Worm (Caenorhabditis elegans) whole organism, midembryonic: ENCODE results near the gene T03F7.5.

Source experiments
- T22C8.4 ChIP-seq: fragments of 200-800 bp; sonication (Bioruptor generic); IDR thresholded peaks from 2 replicates; pipeline ENCODE4 v1.3.6; 2022; ENCODE audit warnings: missing genetic modification characterization, missing compliant biosample characterization
- flt-1 ChIP-seq: fragments of 200-800 bp; sonication (Bioruptor generic); IDR thresholded peaks from 2 replicates; pipeline ENCODE4 v1.3.6; 2022; ENCODE audit warnings: missing genetic modification characterization, missing compliant biosample characterization
- med-1 ChIP-seq: sonication (generic microtip); optimal IDR thresholded peaks from 2 replicates; lab custom pipeline; 2017; ENCODE audit warnings: missing genetic modification characterization, mild to moderate bottlenecking, missing compliant biosample characterization, antibody characterized with exemption, missing genetic modification reagents; ENCODE audit not compliant: insufficient read depth
- ref-1 ChIP-seq: fragments of 200-800 bp; sonication (Bioruptor generic); conservative IDR thresholded peaks from 2 replicates; pipeline ENCODE4 v1.3.6; 2022; ENCODE audit warnings: missing genetic modification reagents, missing genetic modification characterization, missing compliant biosample characterization
- ztf-23 ChIP-seq: fragments of 200-800 bp; sonication (Bioruptor generic); IDR thresholded peaks from 2 replicates; pipeline ENCODE4 v1.3.6; 2022; ENCODE audit warnings: missing genetic modification reagents, missing genetic modification characterization, missing compliant biosample characterization

ce11 chrV:11302698-11303097 is 4.2 kb upstream of the T03F7.5 start, which contains the start of gene srh-46:
- TF ChIP-seq flt-1 (GFP tag; lab: Robert Waterston, UW) (no peak), ztf-23 (GFP tag; lab: Robert Waterston, UW) (no peak), med-1 (no peak), ref-1 (GFP tag; lab: Robert Waterston, UW) (no peak), T22C8.4 (GFP tag; lab: Robert Waterston, UW) (no peak)
